Worm (Caenorhabditis elegans): ENCODE measurements around the gene golg-4.

ce11 chrIII:3469646-3470045 lies 64.3 kb downstream of the golg-4 start, which contains the start of gene smim-14:
- no peak for TF ChIP-seq ztf-16 (tag; optimal IDR thresholded peaks at IDR 0.05)
- no peak for TF ChIP-seq unc-55 (GFP tag; optimal IDR thresholded peaks at IDR 0.05)
- no peak for TF ChIP-seq pax-1 (tag; optimal IDR thresholded peaks at IDR 0.05)
- TF ChIP-seq eyg-1 (tag; optimal IDR thresholded peaks at IDR 0.05): no peak
- TF ChIP-seq ceh-31 (tag; optimal IDR thresholded peaks at IDR 0.05): no peak
- TF ChIP-seq sox-4 (tag; optimal IDR thresholded peaks at IDR 0.05): no peak
- TF ChIP-seq unc-86 (tag; optimal IDR thresholded peaks at IDR 0.05): no peak
- TF ChIP-seq sox-2 (GFP tag; IDR thresholded peaks at IDR 0.05): no peak
